Worm (Caenorhabditis elegans) whole organism, young adult: ENCODE results near the gene dmd-4.
A peak's percentile ranks its signal among the peaks of the same experiment; 100 is the strongest.

Experiments
- B0261.1 ChIP-seq: sonication (generic microtip); optimal IDR thresholded peaks from 2 replicates; lab custom pipeline; 2016; ENCODE audit warnings: mild to moderate bottlenecking, missing genetic modification characterization, moderate library complexity, missing compliant biosample characterization
- B0336.3 ChIP-seq: fragments of 200-800 bp; sonication (Bioruptor generic); IDR thresholded peaks from 2 replicates; pipeline ENCODE4 v1.3.6; 2022; ENCODE audit warnings: missing genetic modification characterization, missing compliant biosample characterization
- F23B12.7 ChIP-seq: sonication (generic microtip); optimal IDR thresholded peaks from 2 replicates; lab custom pipeline; 2017; ENCODE audit warnings: missing genetic modification characterization, mild to moderate bottlenecking, missing compliant biosample characterization, antibody characterized with exemption, moderate library complexity; ENCODE audit not compliant: insufficient read depth
- F37B4.10 ChIP-seq: fragments of 200-800 bp; sonication (Bioruptor generic); IDR thresholded peaks from 2 replicates; pipeline ENCODE4 v1.3.6; 2022; ENCODE audit warnings: missing genetic modification characterization, missing compliant biosample characterization
- F55B11.4 ChIP-seq: sonication (generic microtip); optimal IDR thresholded peaks from 2 replicates; lab custom pipeline; 2016; ENCODE audit warnings: missing compliant biosample characterization, missing genetic modification characterization, borderline replicate concordance; ENCODE audit not compliant: insufficient read depth
- F57C9.4 ChIP-seq: sonication (generic microtip); optimal IDR thresholded peaks from 2 replicates; lab custom pipeline; 2017; ENCODE audit warnings: mild to moderate bottlenecking, missing genetic modification characterization, missing compliant biosample characterization
- K11D2.4 ChIP-seq: fragments of 200-800 bp; sonication (Bioruptor generic); IDR thresholded peaks from 2 replicates; pipeline ENCODE4 v1.3.6; 2022; ENCODE audit warnings: missing genetic modification reagents, missing genetic modification characterization, missing compliant biosample characterization
- T07F8.4 ChIP-seq: sonication (generic microtip); optimal IDR thresholded peaks from 2 replicates; lab custom pipeline; 2016; ENCODE audit warnings: mild to moderate bottlenecking, missing genetic modification characterization, moderate library complexity, missing compliant biosample characterization
- Y53G8AR.9 ChIP-seq: fragments of 200-800 bp; sonication (Bioruptor generic); conservative IDR thresholded peaks from 2 replicates; pipeline ENCODE4 v1.3.6; 2022; ENCODE audit warnings: missing genetic modification reagents, missing genetic modification characterization, missing compliant biosample characterization
- Y56A3A.18 ChIP-seq: fragments of 200-800 bp; sonication (Bioruptor generic); IDR thresholded peaks from 2 replicates; pipeline ENCODE4 v1.3.6; 2022; ENCODE audit warnings: missing genetic modification reagents, missing genetic modification characterization, missing compliant biosample characterization
- Y67H2A.10 ChIP-seq: fragments of 200-800 bp; sonication (Bioruptor generic); conservative IDR thresholded peaks from 2 replicates; pipeline ENCODE4 v1.3.6; 2022; ENCODE audit warnings: missing genetic modification reagents, missing genetic modification characterization, missing compliant biosample characterization
- Y95B8A.8 ChIP-seq: fragments of 200-800 bp; sonication (Bioruptor generic); IDR thresholded peaks from 2 replicates; pipeline ENCODE4 v1.3.6; 2022; ENCODE audit warnings: missing genetic modification reagents, missing genetic modification characterization, missing compliant biosample characterization
- ZK185.1 ChIP-seq: sonication (generic microtip); optimal IDR thresholded peaks from 2 replicates; lab custom pipeline; 2016; ENCODE audit warnings: mild to moderate bottlenecking, missing genetic modification characterization, missing compliant biosample characterization; ENCODE audit not compliant: poor library complexity, severe bottlenecking
- ama-1 ChIP-seq, 3 experiments: fragments of 150-350 bp in 1 of 3; sonication (generic microtip) in 2 of 3; optimal IDR thresholded peaks; 2 replicates each; lab custom pipeline; 2014 to 2018; ENCODE audit warnings: missing biosample characterization in 2 of 3, missing genetic modification characterization in 2 of 3, missing genetic modification reagents in 2 of 3
- atf-7 ChIP-seq: sonication (generic microtip); optimal IDR thresholded peaks from 2 replicates; lab custom pipeline; 2017; ENCODE audit warnings: mild to moderate bottlenecking, missing genetic modification characterization, missing compliant biosample characterization
- athp-1 ChIP-seq: sonication (generic microtip); optimal IDR thresholded peaks from 2 replicates; lab custom pipeline; 2017; ENCODE audit warnings: mild to moderate bottlenecking, missing genetic modification characterization, missing compliant biosample characterization
- bed-1 ChIP-seq: fragments of 200-800 bp; sonication (Bioruptor generic); IDR thresholded peaks from 2 replicates; pipeline ENCODE4 v1.3.6; 2022; ENCODE audit warnings: missing genetic modification reagents, missing genetic modification characterization, missing compliant biosample characterization
- ccch-3 ChIP-seq: fragments of 200-800 bp; sonication (Bioruptor generic); optimal IDR thresholded peaks from 2 replicates; lab custom pipeline; 2018; ENCODE audit warnings: mild to moderate bottlenecking, missing genetic modification characterization, missing compliant biosample characterization
- cebp-1 ChIP-seq, 2 experiments: fragments of 200-800 bp in 1 of 2; sonication (Bioruptor generic) in 1 of 2; sonication (generic microtip) in 1 of 2; IDR thresholded peaks in 1 of 2; optimal IDR thresholded peaks in 1 of 2; 2 replicates each; pipeline versions ENCODE4 v1.3.6 to Lab custom; 2017 to 2022; ENCODE audit warnings: missing compliant biosample characterization in 2 of 2, missing genetic modification characterization in 2 of 2, mild to moderate bottlenecking in 1 of 2, missing genetic modification reagents in 1 of 2, moderate library complexity in 1 of 2
- cebp-2 ChIP-seq: fragments of 200-800 bp; sonication (Bioruptor generic); IDR thresholded peaks from 2 replicates; pipeline ENCODE4 v1.3.6; 2022; ENCODE audit warnings: missing genetic modification characterization, missing compliant biosample characterization
- ceh-100 ChIP-seq: fragments of 200-800 bp; sonication (Bioruptor generic); IDR thresholded peaks from 2 replicates; pipeline ENCODE4 v1.3.6; 2022; ENCODE audit warnings: missing genetic modification reagents, missing genetic modification characterization, missing compliant biosample characterization
- ceh-58 ChIP-seq: fragments of 200-800 bp; sonication (Bioruptor generic); IDR thresholded peaks from 2 replicates; pipeline ENCODE4 v1.3.6; 2022; ENCODE audit warnings: missing genetic modification characterization, missing compliant biosample characterization
- ceh-91 ChIP-seq: fragments of 200-800 bp; sonication (Bioruptor generic); IDR thresholded peaks from 2 replicates; pipeline ENCODE4 v1.3.6; 2022; ENCODE audit warnings: missing genetic modification reagents, missing genetic modification characterization, missing compliant biosample characterization
- die-1 ChIP-seq: sonication (generic microtip); optimal IDR thresholded peaks from 2 replicates; lab custom pipeline; 2016; ENCODE audit warnings: missing genotype, mild to moderate bottlenecking, missing genetic modification characterization, missing compliant biosample characterization
- dpff-1 ChIP-seq: sonication (generic microtip); optimal IDR thresholded peaks from 2 replicates; lab custom pipeline; 2017; ENCODE audit warnings: mild to moderate bottlenecking, missing genetic modification characterization, missing compliant biosample characterization
- egl-18 ChIP-seq: fragments of 200-800 bp; sonication (Bioruptor generic); IDR thresholded peaks from 2 replicates; pipeline ENCODE4 v1.3.6; 2022; ENCODE audit warnings: missing genetic modification reagents, missing genetic modification characterization, missing compliant biosample characterization
- egrh-3 ChIP-seq: fragments of 200-800 bp; sonication (Bioruptor generic); IDR thresholded peaks from 2 replicates; pipeline ENCODE4 v1.3.6; 2022; ENCODE audit warnings: missing genetic modification reagents, missing genetic modification characterization, missing compliant biosample characterization
- fkh-3 ChIP-seq: sonication (generic microtip); optimal IDR thresholded peaks from 2 replicates; lab custom pipeline; 2016; ENCODE audit warnings: mild to moderate bottlenecking, missing genetic modification characterization, missing compliant biosample characterization
- hmg-1.2 ChIP-seq: fragments of 200-800 bp; sonication (Bioruptor generic); IDR thresholded peaks from 2 replicates; pipeline ENCODE4 v1.3.6; 2022; ENCODE audit warnings: missing genetic modification reagents, missing genetic modification characterization, missing compliant biosample characterization
- lag-1 ChIP-seq: fragments of 200-800 bp; sonication (Bioruptor generic); IDR thresholded peaks from 2 replicates; pipeline ENCODE4 v1.3.6; 2022; ENCODE audit warnings: missing genetic modification reagents, missing genetic modification characterization, missing compliant biosample characterization
- let-526 ChIP-seq: fragments of 200-800 bp; sonication (Bioruptor generic); IDR thresholded peaks from 2 replicates; pipeline ENCODE4 v1.3.6; 2022; ENCODE audit warnings: missing genetic modification reagents, missing genetic modification characterization, missing compliant biosample characterization
- lir-1 ChIP-seq: fragments of 200-800 bp; sonication (Bioruptor generic); conservative IDR thresholded peaks from 2 replicates; pipeline ENCODE4 v1.3.6; 2022; ENCODE audit warnings: missing genetic modification reagents, missing genetic modification characterization, missing compliant biosample characterization
- madf-10 ChIP-seq: sonication (generic microtip); optimal IDR thresholded peaks from 2 replicates; lab custom pipeline; 2016; ENCODE audit warnings: mild to moderate bottlenecking, missing genetic modification characterization, missing compliant biosample characterization
- mel-28 ChIP-seq: sonication (generic microtip); optimal IDR thresholded peaks from 2 replicates; lab custom pipeline; 2016; ENCODE audit warnings: borderline replicate concordance, mild to moderate bottlenecking, missing genetic modification characterization, missing compliant biosample characterization
- mxl-1 ChIP-seq: sonication (generic microtip); optimal IDR thresholded peaks from 2 replicates; lab custom pipeline; 2016; ENCODE audit warnings: missing genetic modification characterization, missing compliant biosample characterization
- nfyb-1 ChIP-seq: fragments of 200-800 bp; sonication (Bioruptor generic); IDR thresholded peaks from 2 replicates; pipeline ENCODE4 v1.3.6; 2022; ENCODE audit warnings: missing genetic modification reagents, missing genetic modification characterization, missing compliant biosample characterization
- nhr-27 ChIP-seq: fragments of 200-800 bp; sonication (Bioruptor generic); optimal IDR thresholded peaks from 2 replicates; lab custom pipeline; 2018; ENCODE audit warnings: mild to moderate bottlenecking, missing genetic modification characterization, moderate library complexity, missing compliant biosample characterization
- pbrm-1 ChIP-seq: fragments of 200-800 bp; sonication (Bioruptor generic); IDR thresholded peaks from 2 replicates; pipeline ENCODE4 v1.3.6; 2022; ENCODE audit warnings: missing genetic modification reagents, missing genetic modification characterization, missing compliant biosample characterization
- rcor-1 ChIP-seq: fragments of 200-800 bp; sonication (Bioruptor generic); IDR thresholded peaks from 2 replicates; pipeline ENCODE4 v1.3.6; 2022; ENCODE audit warnings: missing genetic modification reagents, missing genetic modification characterization, missing compliant biosample characterization
- repo-1 ChIP-seq: sonication (generic microtip); optimal IDR thresholded peaks from 2 replicates; lab custom pipeline; 2017; ENCODE audit warnings: mild to moderate bottlenecking, missing genetic modification characterization, missing compliant biosample characterization
- snpc-1.1 ChIP-seq: sonication (generic microtip); optimal IDR thresholded peaks from 2 replicates; lab custom pipeline; 2017; ENCODE audit warnings: missing genetic modification characterization, mild to moderate bottlenecking, missing compliant biosample characterization, antibody characterized with exemption, moderate library complexity, missing genotype, missing genetic modification reagents; ENCODE audit not compliant: insufficient read depth
- somi-1 ChIP-seq: fragments of 200-800 bp; sonication (Bioruptor generic); optimal IDR thresholded peaks from 2 replicates; lab custom pipeline; 2018; ENCODE audit warnings: mild to moderate bottlenecking, missing genetic modification characterization, missing compliant biosample characterization
- zfh-2 ChIP-seq: fragments of 200-800 bp; sonication (Bioruptor generic); conservative IDR thresholded peaks from 2 replicates; pipeline ENCODE4 v1.3.6; 2022; ENCODE audit warnings: missing genetic modification reagents, missing genetic modification characterization, missing compliant biosample characterization
- zim-3 ChIP-seq: sonication (generic microtip); optimal IDR thresholded peaks from 2 replicates; lab custom pipeline; 2017; ENCODE audit warnings: mild to moderate bottlenecking, missing genetic modification characterization, moderate library complexity, missing compliant biosample characterization
- ztf-18 ChIP-seq: sonication (generic microtip); optimal IDR thresholded peaks from 2 replicates; lab custom pipeline; 2016; ENCODE audit warnings: missing genotype, mild to moderate bottlenecking, missing genetic modification characterization, missing compliant biosample characterization
- ztf-3 ChIP-seq: fragments of 200-800 bp; sonication (Bioruptor generic); optimal IDR thresholded peaks from 2 replicates; lab custom pipeline; 2018; ENCODE audit warnings: mild to moderate bottlenecking, missing genetic modification characterization, missing compliant biosample characterization

The dmd-4 gene

ce11 chrX:14810718-14811117 lies 50.9 kb downstream of the dmd-4 start, which contains the start of gene atf-4 (continued):
- TF ChIP-seq ceh-91 (no peak), somi-1 (GFP tag; lab: Kevin White, UChicago) (peak; percentile 6), cebp-2 (GFP tag; lab: Robert Waterston, UW) (no peak), B0261.1 (tag; lab: Kevin White, UChicago) (no peak), athp-1 (no peak), egl-18 (GFP tag; lab: Robert Waterston, UW) (no peak), F37B4.10 (no peak), ceh-100 (no peak), madf-10 (peak; percentile 4), ZK185.1 (tag; lab: Kevin White, UChicago) (peak; percentile 34), snpc-1.1 (no peak), bed-1 (GFP tag; lab: Robert Waterston, UW) (no peak), dpff-1 (tag; lab: Kevin White, UChicago) (no peak), mel-28 (tag; lab: Kevin White, UChicago) (no peak), F57C9.4 (tag; lab: Kevin White, UChicago) (no peak), Y67H2A.10 (GFP tag; lab: Robert Waterston, UW) (no peak), T07F8.4 (tag; lab: Kevin White, UChicago) (no peak), hmg-1.2 (GFP tag; lab: Robert Waterston, UW) (peak; percentile 50; the same call in 1 of the 2 replicates), pbrm-1 (no peak), lag-1 (GFP tag; lab: Robert Waterston, UW) (no peak), F55B11.4 (tag; lab: Kevin White, UChicago) (no peak), rcor-1 (GFP tag; lab: Robert Waterston, UW) (0 out of 2 replicates have a peak, but pooled peaks have one; percentile 11), egrh-3 (no peak), let-526 (GFP tag; lab: Robert Waterston, UW) (no peak), ccch-3 (GFP tag; lab: Kevin White, UChicago) (no peak), atf-7 (tag; lab: Kevin White, UChicago) (peak; percentile 59), cebp-1 (GFP tag; IDR thresholded peaks at IDR 0.05; lab: Robert Waterston, UW) (peak; percentile 40; the same call in 1 of the 2 replicates), cebp-1 (tag; optimal IDR thresholded peaks at IDR 0.05; lab: Kevin White, UChicago) (peak; percentile 86), mxl-1 (tag; lab: Kevin White, UChicago) (no peak), lir-1 (no peak), Y95B8A.8 (GFP tag; lab: Robert Waterston, UW) (no peak), F23B12.7 (tag; lab: Kevin White, UChicago) (peak; percentile 47), die-1 (no peak)

ce11 chrX:14809905-14810304 lies 51.7 kb downstream of the dmd-4 start:
- TF ChIP-seq atf-7 (tag; lab: Kevin White, UChicago): no peak

- no peak for TF ChIP-seq bed-1 (GFP tag; lab: Robert Waterston, UW)
- no peak for TF ChIP-seq F55B11.4 (tag; lab: Kevin White, UChicago)
- TF ChIP-seq lir-1: no peak
- peak; percentile 59 for TF ChIP-seq repo-1
- no peak for TF ChIP-seq fkh-3
- no peak for TF ChIP-seq ceh-58
- 0 out of 2 replicates have a peak, but pooled peaks have one; percentile 43 for TF ChIP-seq B0336.3 (GFP tag; lab: Robert Waterston, UW)
- 0 out of 2 replicates have a peak, but pooled peaks have one; percentile 47 for TF ChIP-seq nfyb-1
- no peak for TF ChIP-seq K11D2.4 (GFP tag; lab: Robert Waterston, UW)
- TF ChIP-seq zfh-2 (GFP tag; lab: Robert Waterston, UW): no peak
- TF ChIP-seq ztf-3 (GFP tag; lab: Kevin White, UChicago): no peak
- peak; percentile 49; the same call in 1 of the 2 replicates for TF ChIP-seq Y53G8AR.9 (GFP tag; lab: Robert Waterston, UW)
- TF ChIP-seq ama-1 (optimal IDR thresholded peaks at IDR 0.05; lab: Kevin White, UChicago): peak; percentile 58
- no peak for TF ChIP-seq ama-1 (GFP tag; optimal IDR thresholded peaks at IDR 0.05; lab: Kevin White, UChicago)
- peak; percentile 23 for TF ChIP-seq nhr-27
- TF ChIP-seq Y56A3A.18: 0 out of 2 replicates have a peak, but pooled peaks have one; percentile 75
- TF ChIP-seq ztf-18: no peak
- TF ChIP-seq zim-3 (tag; lab: Kevin White, UChicago): peak; percentile 59
Observed at ce11 chrX:14808796-14809195, 52.9 kb downstream of the dmd-4 start.
